Worm (Caenorhabditis elegans) whole organism, mixed stage, embryonic: ENCODE measurements around the gene Y39A3A.4.

Source experiments
- elt-1 ChIP-seq: sonication (generic microtip); optimal IDR thresholded peaks from 2 replicates; lab custom pipeline; 2017; ENCODE audit warnings: missing genetic modification characterization, mild to moderate bottlenecking, missing compliant biosample characterization, antibody characterized with exemption, moderate library complexity, borderline replicate concordance; ENCODE audit not compliant: insufficient read depth
- lin-13 ChIP-seq: fragments of 150-350 bp; optimal IDR thresholded peaks from 2 replicates; lab custom pipeline; 2014; ENCODE audit warnings: missing biosample characterization, missing genetic modification characterization
- lsy-2 ChIP-seq: fragments of 150-350 bp; optimal IDR thresholded peaks from 2 replicates; lab custom pipeline; 2014; ENCODE audit warnings: missing biosample characterization, missing genetic modification characterization
- mab-5 ChIP-seq: fragments of 150-350 bp; optimal IDR thresholded peaks from 2 replicates; lab custom pipeline; 2014; ENCODE audit warnings: missing biosample characterization, missing genetic modification characterization
- mls-2 ChIP-seq: sonication (generic microtip); optimal IDR thresholded peaks from 2 replicates; lab custom pipeline; 2016; ENCODE audit warnings: mild to moderate bottlenecking, missing genetic modification characterization, moderate library complexity, missing compliant biosample characterization
- nhr-2 ChIP-seq: fragments of 150-350 bp; optimal IDR thresholded peaks from 2 replicates; lab custom pipeline; 2014; ENCODE audit warnings: missing biosample characterization, missing genetic modification characterization
- nhr-237 ChIP-seq: fragments of 150-350 bp; optimal IDR thresholded peaks from 2 replicates; lab custom pipeline; 2014; ENCODE audit warnings: missing biosample characterization, missing genetic modification characterization
- pha-4 ChIP-seq: fragments of 150-350 bp; optimal IDR thresholded peaks from 2 replicates; lab custom pipeline; 2018; ENCODE audit warnings: missing biosample characterization, missing genetic modification reagents, missing genetic modification characterization
- sptf-1 ChIP-seq: sonication (generic microtip); optimal IDR thresholded peaks from 2 replicates; lab custom pipeline; 2017; ENCODE audit warnings: mild to moderate bottlenecking, missing genetic modification characterization, moderate library complexity, missing compliant biosample characterization
- unc-39 ChIP-seq: fragments of 150-350 bp; optimal IDR thresholded peaks from 2 replicates; lab custom pipeline; 2014; ENCODE audit warnings: missing biosample characterization, missing genetic modification characterization
- ztf-11 ChIP-seq: fragments of 150-350 bp; optimal IDR thresholded peaks from 2 replicates; lab custom pipeline; 2014; ENCODE audit warnings: missing biosample characterization, missing genetic modification characterization

DNA sequence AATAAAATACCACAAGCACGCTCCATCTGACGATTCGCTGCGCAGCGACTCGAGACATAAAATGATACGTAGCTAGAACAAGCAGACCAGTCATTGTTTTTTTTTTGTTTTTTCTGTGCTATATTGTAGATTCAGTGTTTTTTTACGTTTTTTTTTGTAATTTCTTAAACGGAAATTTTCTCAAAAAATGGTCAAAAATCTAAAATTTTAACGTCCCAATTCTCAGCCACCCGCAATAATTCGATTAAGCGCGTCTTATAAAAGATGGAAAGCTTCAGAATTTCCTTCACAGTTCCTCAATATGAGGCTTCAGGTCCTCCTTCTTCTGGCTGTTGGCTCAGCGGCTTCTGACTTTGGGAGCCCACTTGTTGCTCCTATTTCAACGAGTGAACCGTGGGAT lies 41.1 kb upstream of the Y39A3A.4 start, which contains the start of gene Y48G9A.6:
- TF ChIP-seq ztf-11 (tag; lab: Kevin White, UChicago): no peak
- TF ChIP-seq lin-13 (tag; lab: Kevin White, UChicago): no peak
- no peak for TF ChIP-seq lsy-2 (tag; lab: Kevin White, UChicago)
- TF ChIP-seq mls-2 (tag; lab: Kevin White, UChicago): no peak
- TF ChIP-seq nhr-2: no peak
- no peak for TF ChIP-seq unc-39 (tag; lab: Kevin White, UChicago)
- no peak for TF ChIP-seq nhr-237 (tag; lab: Kevin White, UChicago)
- TF ChIP-seq sptf-1 (tag; lab: Kevin White, UChicago): no peak
- TF ChIP-seq pha-4 (tag; lab: Kevin White, UChicago): no peak
- no peak for TF ChIP-seq mab-5 (tag; lab: Kevin White, UChicago)
- no peak for TF ChIP-seq elt-1
